Worm (Caenorhabditis elegans) whole organism, young adult: ENCODE measurements around the gene mes-1.

Source experiments
- F23B12.7 ChIP-seq: sonication (generic microtip); optimal IDR thresholded peaks from 2 replicates; lab custom pipeline; 2017; ENCODE audit warnings: missing genetic modification characterization, mild to moderate bottlenecking, missing compliant biosample characterization, antibody characterized with exemption, moderate library complexity; ENCODE audit not compliant: insufficient read depth
- F37B4.10 ChIP-seq: fragments of 200-800 bp; sonication (Bioruptor generic); IDR thresholded peaks from 2 replicates; pipeline ENCODE4 v1.3.6; 2022; ENCODE audit warnings: missing genetic modification characterization, missing compliant biosample characterization
- F39B2.1 ChIP-seq: fragments of 200-800 bp; sonication (Bioruptor generic); IDR thresholded peaks from 2 replicates; pipeline ENCODE4 v1.3.6; 2022; ENCODE audit warnings: missing genetic modification reagents, missing genetic modification characterization, missing compliant biosample characterization
- F57A8.1 ChIP-seq: fragments of 200-800 bp; sonication (Bioruptor generic); optimal IDR thresholded peaks from 2 replicates; lab custom pipeline; 2018; ENCODE audit warnings: mild to moderate bottlenecking, missing genetic modification characterization, moderate library complexity, missing compliant biosample characterization
- F57C9.4 ChIP-seq: sonication (generic microtip); optimal IDR thresholded peaks from 2 replicates; lab custom pipeline; 2017; ENCODE audit warnings: mild to moderate bottlenecking, missing genetic modification characterization, missing compliant biosample characterization
- Y53F4B.3 ChIP-seq: fragments of 200-800 bp; sonication (Bioruptor generic); IDR thresholded peaks from 2 replicates; pipeline ENCODE4 v1.3.6; 2022; ENCODE audit warnings: missing genetic modification reagents, missing genetic modification characterization, missing compliant biosample characterization
- Y56A3A.18 ChIP-seq: fragments of 200-800 bp; sonication (Bioruptor generic); IDR thresholded peaks from 2 replicates; pipeline ENCODE4 v1.3.6; 2022; ENCODE audit warnings: missing genetic modification reagents, missing genetic modification characterization, missing compliant biosample characterization
- ZK185.1 ChIP-seq: sonication (generic microtip); optimal IDR thresholded peaks from 2 replicates; lab custom pipeline; 2016; ENCODE audit warnings: mild to moderate bottlenecking, missing genetic modification characterization, missing compliant biosample characterization; ENCODE audit not compliant: poor library complexity, severe bottlenecking
- akir-1 ChIP-seq: fragments of 200-800 bp; sonication (Bioruptor generic); optimal IDR thresholded peaks from 2 replicates; lab custom pipeline; 2018; ENCODE audit warnings: mild to moderate bottlenecking, missing genetic modification characterization, moderate library complexity, missing compliant biosample characterization
- atf-7 ChIP-seq: sonication (generic microtip); optimal IDR thresholded peaks from 2 replicates; lab custom pipeline; 2017; ENCODE audit warnings: mild to moderate bottlenecking, missing genetic modification characterization, missing compliant biosample characterization
- attf-3 ChIP-seq: fragments of 200-800 bp; sonication (Bioruptor generic); conservative IDR thresholded peaks from 2 replicates; pipeline ENCODE4 v1.3.6; 2022; ENCODE audit warnings: missing genetic modification reagents, missing genetic modification characterization, missing compliant biosample characterization
- bed-1 ChIP-seq: fragments of 200-800 bp; sonication (Bioruptor generic); IDR thresholded peaks from 2 replicates; pipeline ENCODE4 v1.3.6; 2022; ENCODE audit warnings: missing genetic modification reagents, missing genetic modification characterization, missing compliant biosample characterization
- ceh-27 ChIP-seq: fragments of 200-800 bp; sonication (Bioruptor generic); optimal IDR thresholded peaks from 2 replicates; lab custom pipeline; 2018; ENCODE audit warnings: mild to moderate bottlenecking, missing genetic modification characterization, moderate library complexity, missing compliant biosample characterization
- ceh-79 ChIP-seq: sonication (generic microtip); optimal IDR thresholded peaks from 2 replicates; lab custom pipeline; 2017; ENCODE audit warnings: mild to moderate bottlenecking, missing genetic modification characterization, missing compliant biosample characterization
- chd-7 ChIP-seq: sonication (generic microtip); optimal IDR thresholded peaks from 2 replicates; lab custom pipeline; 2016; ENCODE audit warnings: mild to moderate bottlenecking, missing genetic modification characterization, moderate library complexity, missing compliant biosample characterization
- die-1 ChIP-seq: sonication (generic microtip); optimal IDR thresholded peaks from 2 replicates; lab custom pipeline; 2016; ENCODE audit warnings: missing genotype, mild to moderate bottlenecking, missing genetic modification characterization, missing compliant biosample characterization
- dpff-1 ChIP-seq: sonication (generic microtip); optimal IDR thresholded peaks from 2 replicates; lab custom pipeline; 2017; ENCODE audit warnings: mild to moderate bottlenecking, missing genetic modification characterization, missing compliant biosample characterization
- egl-44 ChIP-seq: fragments of 200-800 bp; sonication (Bioruptor generic); IDR thresholded peaks from 2 replicates; pipeline ENCODE4 v1.3.6; 2022; ENCODE audit warnings: missing genetic modification reagents, missing genetic modification characterization, missing compliant biosample characterization
- ekl-4 ChIP-seq: fragments of 200-800 bp; sonication (Bioruptor generic); IDR thresholded peaks from 2 replicates; pipeline ENCODE4 v1.3.6; 2022; ENCODE audit warnings: missing genetic modification reagents, missing genetic modification characterization, missing compliant biosample characterization
- gei-17 ChIP-seq: fragments of 200-800 bp; sonication (Bioruptor generic); optimal IDR thresholded peaks from 2 replicates; lab custom pipeline; 2018; ENCODE audit warnings: mild to moderate bottlenecking, missing genetic modification characterization, missing compliant biosample characterization
- hrde-1 ChIP-seq: sonication (generic microtip); optimal IDR thresholded peaks from 2 replicates; lab custom pipeline; 2016; ENCODE audit warnings: missing genetic modification characterization, mild to moderate bottlenecking, missing compliant biosample characterization, moderate library complexity, missing genotype, missing genetic modification reagents, borderline replicate concordance
- lin-40 ChIP-seq: sonication (generic microtip); optimal IDR thresholded peaks from 2 replicates; lab custom pipeline; 2016; ENCODE audit warnings: missing genetic modification characterization, mild to moderate bottlenecking, missing compliant biosample characterization, missing genotype, missing genetic modification reagents
- lir-1 ChIP-seq: fragments of 200-800 bp; sonication (Bioruptor generic); conservative IDR thresholded peaks from 2 replicates; pipeline ENCODE4 v1.3.6; 2022; ENCODE audit warnings: missing genetic modification reagents, missing genetic modification characterization, missing compliant biosample characterization
- madf-6 ChIP-seq: fragments of 200-800 bp; sonication (Bioruptor generic); IDR thresholded peaks from 2 replicates; pipeline ENCODE4 v1.3.6; 2022; ENCODE audit warnings: missing genetic modification reagents, missing genetic modification characterization, missing compliant biosample characterization
- madf-8 ChIP-seq: fragments of 200-800 bp; sonication (Bioruptor generic); conservative IDR thresholded peaks from 2 replicates; pipeline ENCODE4 v1.3.6; 2022; ENCODE audit warnings: missing genetic modification reagents, missing genetic modification characterization, missing compliant biosample characterization
- mel-28 ChIP-seq: sonication (generic microtip); optimal IDR thresholded peaks from 2 replicates; lab custom pipeline; 2016; ENCODE audit warnings: borderline replicate concordance, mild to moderate bottlenecking, missing genetic modification characterization, missing compliant biosample characterization
- mes-4 ChIP-seq: sonication (generic microtip); optimal IDR thresholded peaks from 2 replicates; lab custom pipeline; 2016; ENCODE audit warnings: missing genotype, missing genetic modification characterization, missing compliant biosample characterization
- nfyb-1 ChIP-seq: fragments of 200-800 bp; sonication (Bioruptor generic); IDR thresholded peaks from 2 replicates; pipeline ENCODE4 v1.3.6; 2022; ENCODE audit warnings: missing genetic modification reagents, missing genetic modification characterization, missing compliant biosample characterization
- nhr-179 ChIP-seq: sonication (generic microtip); optimal IDR thresholded peaks from 2 replicates; lab custom pipeline; 2016; ENCODE audit warnings: mild to moderate bottlenecking, missing genetic modification characterization, missing compliant biosample characterization
- nhr-27 ChIP-seq: fragments of 200-800 bp; sonication (Bioruptor generic); optimal IDR thresholded peaks from 2 replicates; lab custom pipeline; 2018; ENCODE audit warnings: mild to moderate bottlenecking, missing genetic modification characterization, moderate library complexity, missing compliant biosample characterization
- pha-4 ChIP-seq: fragments of 150-350 bp; sonication (generic microtip); optimal IDR thresholded peaks from 2 replicates; lab custom pipeline; 2014; ENCODE audit warnings: missing biosample characterization, missing genetic modification reagents, missing genetic modification characterization
- repo-1 ChIP-seq: sonication (generic microtip); optimal IDR thresholded peaks from 2 replicates; lab custom pipeline; 2017; ENCODE audit warnings: mild to moderate bottlenecking, missing genetic modification characterization, missing compliant biosample characterization
- sea-2 ChIP-seq: fragments of 200-800 bp; sonication (Bioruptor generic); IDR thresholded peaks from 2 replicates; pipeline ENCODE4 v1.3.6; 2022; ENCODE audit warnings: missing genetic modification characterization, missing compliant biosample characterization
- snpc-4 ChIP-seq, 5 experiments: fragments of 150-350 bp in 1 of 5; sonication (generic microtip) in 4 of 5; optimal IDR thresholded peaks; 2 replicates each; lab custom pipeline; 2014 to 2018; ENCODE audit warnings: missing genetic modification characterization in 5 of 5, missing biosample characterization in 3 of 5, antibody characterized with exemption in 2 of 5, mild to moderate bottlenecking in 2 of 5, missing compliant biosample characterization in 2 of 5, missing genotype in 2 of 5, moderate library complexity in 2 of 5, missing genetic modification reagents in 1 of 5
- unc-62 ChIP-seq: fragments of 150-350 bp; optimal IDR thresholded peaks from 2 replicates; lab custom pipeline; 2014; ENCODE audit warnings: missing biosample characterization, missing genetic modification reagents, missing genetic modification characterization
- ztf-25 ChIP-seq: fragments of 200-800 bp; sonication (Bioruptor generic); IDR thresholded peaks from 2 replicates; pipeline ENCODE4 v1.3.6; 2022; ENCODE audit warnings: missing genetic modification reagents, missing genetic modification characterization, missing compliant biosample characterization
- ztf-3 ChIP-seq: fragments of 200-800 bp; sonication (Bioruptor generic); optimal IDR thresholded peaks from 2 replicates; lab custom pipeline; 2018; ENCODE audit warnings: mild to moderate bottlenecking, missing genetic modification characterization, missing compliant biosample characterization

Gene mes-1

ce11 chrX:11856214-11856613 lies 1.1 kb upstream of the mes-1 start:
- TF ChIP-seq nhr-179 (tag; lab: Kevin White, UChicago) (no peak), madf-8 (GFP tag; lab: Robert Waterston, UW) (no peak), F39B2.1 (GFP tag; lab: Robert Waterston, UW) (no peak), F57C9.4 (tag; lab: Kevin White, UChicago) (no peak), mes-4 (tag; lab: Kevin White, UChicago) (no peak), F57A8.1 (no peak), lir-1 (GFP tag; lab: Robert Waterston, UW) (no peak), madf-6 (GFP tag; lab: Robert Waterston, UW) (no peak), gei-17 (no peak), lin-40 (tag; lab: Kevin White, UChicago) (no peak), pha-4 (no peak), ceh-79 (tag; lab: Kevin White, UChicago) (no peak), mel-28 (tag; lab: Kevin White, UChicago) (no peak)
- TF ChIP-seq, all 124 proteins: peak for 0

- TF ChIP-seq nfyb-1 (GFP tag; lab: Robert Waterston, UW) (no peak), lin-40 (tag; lab: Kevin White, UChicago) (no peak), dpff-1 (tag; lab: Kevin White, UChicago) (no peak), akir-1 (GFP tag; lab: Kevin White, UChicago) (no peak), attf-3 (no peak), egl-44 (no peak), snpc-4 (GFP tag; optimal IDR thresholded peaks at IDR 0.05; lab: Kevin White, UChicago) (no peak), snpc-4 (tag; optimal IDR thresholded peaks at IDR 0.05; lab: Kevin White, UChicago) (no peak), ztf-25 (no peak), atf-7 (tag; lab: Kevin White, UChicago) (no peak), pha-4 (no peak), ztf-3 (GFP tag; lab: Kevin White, UChicago) (no peak), hrde-1 (tag; lab: Kevin White, UChicago) (no peak), Y53F4B.3 (GFP tag; lab: Robert Waterston, UW) (no peak), sea-2 (GFP tag; lab: Robert Waterston, UW) (no peak), ekl-4 (no peak)
- TF ChIP-seq, all 124 proteins: peak for 0
Observed at ce11 chrX:11863307-11863706, 6.0 kb downstream of the mes-1 start, which contains the start of gene F54F7.10. F54F7.10 (plus strand) TSS chrX:11863607.

ce11 chrX:11865083-11865482 lies 7.8 kb downstream of the mes-1 start, which contains the start of gene F54F7.6:
F54F7.6 (plus strand) TSS chrX:11865383.
- no peak for TF ChIP-seq bed-1 (GFP tag; lab: Robert Waterston, UW)
- TF ChIP-seq chd-7 = no peak
- no peak for TF ChIP-seq nhr-27 (tag; lab: Kevin White, UChicago)
- TF ChIP-seq ceh-27 (GFP tag; lab: Kevin White, UChicago) = no peak
- TF ChIP-seq Y56A3A.18 = no peak
- TF ChIP-seq unc-62 (GFP tag; lab: Kevin White, UChicago) = no peak
- no peak for TF ChIP-seq F37B4.10 (GFP tag; lab: Robert Waterston, UW)
- TF ChIP-seq repo-1 (tag; lab: Kevin White, UChicago) = no peak
- no peak for TF ChIP-seq die-1 (tag; lab: Kevin White, UChicago)
- TF ChIP-seq dpff-1 (tag; lab: Kevin White, UChicago) = no peak
- TF ChIP-seq F23B12.7 (tag; lab: Kevin White, UChicago) = no peak
- no peak for TF ChIP-seq ZK185.1 (tag; lab: Kevin White, UChicago)
- no peak for TF ChIP-seq Y53F4B.3 (GFP tag; lab: Robert Waterston, UW)
- no peak for TF ChIP-seq nhr-179 (tag; lab: Kevin White, UChicago)
- TF ChIP-seq pha-4 = no peak
